Fruit fly (Drosophila melanogaster) whole organism, wandering third instar larva: ENCODE results near the gene vex.

Source experiments
- Dfd ChIP-seq: fragments of >200 bp; optimal IDR thresholded peaks from 2 replicates; lab custom pipeline; 2017; ENCODE audit warnings: missing biosample characterization, missing genetic modification characterization
- Dif ChIP-seq: fragments of 200-275, 200-300 bp; sonication (Bioruptor generic); optimal IDR thresholded peaks from 2 replicates; lab custom pipeline; 2018; ENCODE audit warnings: missing biosample characterization, missing genetic modification characterization; ENCODE audit not compliant: partially characterized antibody
- Hnf4 ChIP-seq: fragments of 200-800 bp; sonication (Bioruptor generic); optimal IDR thresholded peaks from 2 replicates; lab custom pipeline; 2016; ENCODE audit warnings: missing biosample characterization, mild to moderate bottlenecking, missing genetic modification characterization
- Hr83 ChIP-seq: fragments of 200-300 bp; sonication (Bioruptor generic); optimal IDR thresholded peaks from 2 replicates; lab custom pipeline; 2016; ENCODE audit warnings: missing biosample characterization, mild to moderate bottlenecking, missing genetic modification characterization, moderate library complexity; ENCODE audit not compliant: poor library complexity, severe bottlenecking
- Mio ChIP-seq: sonication (Bioruptor generic); optimal IDR thresholded peaks from 2 replicates; lab custom pipeline; 2016; ENCODE audit warnings: missing biosample characterization, missing genetic modification characterization
- brk ChIP-seq: fragments of 200-800 bp; sonication (Bioruptor generic); optimal IDR thresholded peaks from 2 replicates; lab custom pipeline; 2016; ENCODE audit warnings: missing biosample characterization, mild to moderate bottlenecking, missing genetic modification characterization
- jim ChIP-seq: fragments of 175-275, 200-325 bp; sonication (Bioruptor generic); optimal IDR thresholded peaks from 2 replicates; lab custom pipeline; 2016; ENCODE audit warnings: missing biosample characterization, mild to moderate bottlenecking, missing genetic modification characterization
- lola ChIP-seq: fragments of >200 bp; optimal IDR thresholded peaks from 2 replicates; lab custom pipeline; 2017; ENCODE audit warnings: missing biosample characterization, missing genetic modification characterization
- woc ChIP-seq: sonication (Bioruptor generic); optimal IDR thresholded peaks from 2 replicates; lab custom pipeline; 2016; ENCODE audit warnings: missing biosample characterization, mild to moderate bottlenecking, missing genetic modification characterization

- TF ChIP-seq jim (no peak), Hr83 (no peak), Dfd (no peak), Mio (GFP tag; lab: Kevin White, UChicago) (no peak), lola (no peak), Hnf4 (GFP tag; lab: Kevin White, UChicago) (no peak), Dif (no peak), woc (GFP tag; lab: Kevin White, UChicago) (no peak), brk (GFP tag; lab: Kevin White, UChicago) (no peak)
Observed at dm6 chrX:10926245-10926644, 113.5 kb downstream of the vex start.
